Worm (Caenorhabditis elegans) whole organism, L4/young adult: ENCODE measurements around the gene Y94H6A.2.

Source experiments
- W03F9.2 ChIP-seq: fragments of 150-350 bp; optimal IDR thresholded peaks from 2 replicates; lab custom pipeline; 2014; ENCODE audit warnings: missing biosample characterization, missing genetic modification characterization
- him-1 ChIP-seq: sonication (generic microtip); optimal IDR thresholded peaks from 2 replicates; lab custom pipeline; 2016; ENCODE audit warnings: missing genotype, missing genetic modification reagents, missing genetic modification characterization, missing compliant biosample characterization

DNA sequence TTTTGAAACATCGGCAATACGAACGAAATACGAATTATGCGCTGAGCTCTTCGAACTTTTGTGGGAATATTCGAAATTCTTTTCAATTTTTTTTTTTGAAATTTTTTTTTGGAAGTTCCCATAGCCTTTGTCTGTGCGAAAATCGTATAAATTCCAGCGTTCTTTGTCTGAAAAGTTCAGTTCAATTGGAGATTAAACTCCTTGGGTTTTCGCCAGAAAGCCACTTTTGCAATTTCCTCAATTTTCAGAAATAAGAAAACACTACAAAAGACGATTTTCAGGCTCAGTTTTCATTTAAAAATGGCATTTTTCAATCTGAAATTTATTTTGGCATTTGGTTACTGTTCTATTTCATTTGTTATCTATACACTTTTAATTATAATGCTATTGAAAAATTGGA is 29.1 kb downstream of the Y94H6A.2 start, which contains the start of gene Y54G2A.38:
- TF ChIP-seq W03F9.2 (no peak), him-1 (no peak)
